Fruit fly (Drosophila melanogaster) whole organism, larva: ENCODE data around the gene CG32507.

Experiments
- noc ChIP-seq: fragments of 200-800 bp; sonication (Bioruptor generic); optimal IDR thresholded peaks from 3 replicates; lab custom pipeline; 2019; ENCODE audit warnings: missing biosample characterization, mild to moderate bottlenecking, missing genetic modification characterization, moderate library complexity

CG32507 gene

dm6 chrX:20781120-20781519 lies at the start of gene CG32507:
CG32507 (minus strand) TSS chrX:20781220.
- no peak for TF ChIP-seq noc (tag; lab: Kevin White, UChicago)

dm6 chrX:20826147-20826546 lies 45.1 kb upstream of the CG32507 start:
- no peak for TF ChIP-seq noc (tag; lab: Kevin White, UChicago)

- no peak for TF ChIP-seq noc (tag; lab: Kevin White, UChicago)
These were observed 40.8 kb upstream of the CG32507 start, which contains the start of gene CG15450 for dm6 chrX:20821846-20822245. CG15450 (plus strand) TSS chrX:20822146.

- no peak for TF ChIP-seq noc (tag; lab: Kevin White, UChicago)
These were observed 16.5 kb upstream of the CG32507 start for dm6 chrX:20797488-20797887.

dm6 chrX:20776281-20776680 lies 4.7 kb downstream of the CG32507 start:
- no peak for TF ChIP-seq noc (tag; lab: Kevin White, UChicago)

- no peak for TF ChIP-seq noc (tag; lab: Kevin White, UChicago)
These were observed 20.6 kb downstream of the CG32507 start for dm6 chrX:20760444-20760843.

dm6 chrX:20756938-20757337 lies 24.1 kb downstream of the CG32507 start:
- no peak for TF ChIP-seq noc (tag; lab: Kevin White, UChicago)

dm6 chrX:20756447-20756846 lies 24.6 kb downstream of the CG32507 start:
- TF ChIP-seq noc (tag; lab: Kevin White, UChicago): no peak

dm6 chrX:20753124-20753523 lies 27.9 kb downstream of the CG32507 start:
- no peak for TF ChIP-seq noc (tag; lab: Kevin White, UChicago)

- TF ChIP-seq noc (tag; lab: Kevin White, UChicago): no peak
These were observed 35.2 kb downstream of the CG32507 start, which contains the start of gene CG15452 for dm6 chrX:20745865-20746264. CG15452 (minus strand) TSS chrX:20745965.

- TF ChIP-seq noc (tag; lab: Kevin White, UChicago): no peak
These were observed 41.4 kb downstream of the CG32507 start for dm6 chrX:20739581-20739980.

- TF ChIP-seq noc (tag; lab: Kevin White, UChicago): no peak
These were observed 45.0 kb downstream of the CG32507 start, which contains the start of gene CG1324 for dm6 chrX:20735910-20736483. CG1324 (minus strand) TSS chrX:20735960.

dm6 chrX:20731492-20731891 lies 49.5 kb downstream of the CG32507 start:
- no peak for TF ChIP-seq noc (tag; lab: Kevin White, UChicago)
